Worm (Caenorhabditis elegans) whole organism, young adult: ENCODE results near the gene enol-1.
A peak's percentile ranks its signal among the peaks of the same experiment; 100 is the strongest.

Source experiments
- B0035.1 ChIP-seq: sonication (generic microtip); optimal IDR thresholded peaks from 2 replicates; lab custom pipeline; 2016; ENCODE audit warnings: missing genetic modification characterization, mild to moderate bottlenecking, missing compliant biosample characterization, missing genotype, missing genetic modification reagents
- F33H1.4 ChIP-seq: fragments of 200-800 bp; sonication (Bioruptor generic); IDR thresholded peaks from 2 replicates; pipeline ENCODE4 v1.3.6; 2022; ENCODE audit warnings: missing genetic modification reagents, missing genetic modification characterization, missing compliant biosample characterization
- F37B4.10 ChIP-seq: fragments of 200-800 bp; sonication (Bioruptor generic); IDR thresholded peaks from 2 replicates; pipeline ENCODE4 v1.3.6; 2022; ENCODE audit warnings: missing genetic modification characterization, missing compliant biosample characterization
- F55B11.4 ChIP-seq: sonication (generic microtip); optimal IDR thresholded peaks from 2 replicates; lab custom pipeline; 2016; ENCODE audit warnings: missing compliant biosample characterization, missing genetic modification characterization, borderline replicate concordance; ENCODE audit not compliant: insufficient read depth
- T07F8.4 ChIP-seq: sonication (generic microtip); optimal IDR thresholded peaks from 2 replicates; lab custom pipeline; 2016; ENCODE audit warnings: mild to moderate bottlenecking, missing genetic modification characterization, moderate library complexity, missing compliant biosample characterization
- Y56A3A.18 ChIP-seq: fragments of 200-800 bp; sonication (Bioruptor generic); IDR thresholded peaks from 2 replicates; pipeline ENCODE4 v1.3.6; 2022; ENCODE audit warnings: missing genetic modification reagents, missing genetic modification characterization, missing compliant biosample characterization
- akir-1 ChIP-seq: fragments of 200-800 bp; sonication (Bioruptor generic); optimal IDR thresholded peaks from 2 replicates; lab custom pipeline; 2018; ENCODE audit warnings: mild to moderate bottlenecking, missing genetic modification characterization, moderate library complexity, missing compliant biosample characterization
- bed-1 ChIP-seq: fragments of 200-800 bp; sonication (Bioruptor generic); IDR thresholded peaks from 2 replicates; pipeline ENCODE4 v1.3.6; 2022; ENCODE audit warnings: missing genetic modification reagents, missing genetic modification characterization, missing compliant biosample characterization
- ceh-58 ChIP-seq: fragments of 200-800 bp; sonication (Bioruptor generic); IDR thresholded peaks from 2 replicates; pipeline ENCODE4 v1.3.6; 2022; ENCODE audit warnings: missing genetic modification characterization, missing compliant biosample characterization
- chd-7 ChIP-seq: sonication (generic microtip); optimal IDR thresholded peaks from 2 replicates; lab custom pipeline; 2016; ENCODE audit warnings: mild to moderate bottlenecking, missing genetic modification characterization, moderate library complexity, missing compliant biosample characterization
- die-1 ChIP-seq: sonication (generic microtip); optimal IDR thresholded peaks from 2 replicates; lab custom pipeline; 2016; ENCODE audit warnings: missing genotype, mild to moderate bottlenecking, missing genetic modification characterization, missing compliant biosample characterization
- egl-44 ChIP-seq: fragments of 200-800 bp; sonication (Bioruptor generic); IDR thresholded peaks from 2 replicates; pipeline ENCODE4 v1.3.6; 2022; ENCODE audit warnings: missing genetic modification reagents, missing genetic modification characterization, missing compliant biosample characterization
- fkh-3 ChIP-seq: sonication (generic microtip); optimal IDR thresholded peaks from 2 replicates; lab custom pipeline; 2016; ENCODE audit warnings: mild to moderate bottlenecking, missing genetic modification characterization, missing compliant biosample characterization
- hlh-12 ChIP-seq: sonication (generic microtip); optimal IDR thresholded peaks from 2 replicates; lab custom pipeline; 2016; ENCODE audit warnings: missing genetic modification characterization, missing compliant biosample characterization
- hlh-26 ChIP-seq: fragments of 200-800 bp; sonication (Bioruptor generic); conservative IDR thresholded peaks from 2 replicates; pipeline ENCODE4 v1.3.6; 2022; ENCODE audit warnings: missing genetic modification reagents, missing genetic modification characterization, missing compliant biosample characterization
- hmg-20 ChIP-seq: fragments of 200-800 bp; sonication (Bioruptor generic); IDR thresholded peaks from 2 replicates; pipeline ENCODE4 v1.3.6; 2022; ENCODE audit warnings: missing genetic modification reagents, missing genetic modification characterization, missing compliant biosample characterization
- lin-26 ChIP-seq: fragments of 200-800 bp; sonication (Bioruptor generic); IDR thresholded peaks from 2 replicates; pipeline ENCODE4 v1.3.6; 2022; ENCODE audit warnings: missing genetic modification reagents, missing genetic modification characterization, missing compliant biosample characterization
- lsy-27 ChIP-seq: sonication (generic microtip); optimal IDR thresholded peaks from 2 replicates; lab custom pipeline; 2017; ENCODE audit warnings: missing genetic modification characterization, mild to moderate bottlenecking, missing compliant biosample characterization, antibody characterized with exemption, missing genotype, borderline replicate concordance; ENCODE audit not compliant: insufficient read depth
- madf-8 ChIP-seq: fragments of 200-800 bp; sonication (Bioruptor generic); conservative IDR thresholded peaks from 2 replicates; pipeline ENCODE4 v1.3.6; 2022; ENCODE audit warnings: missing genetic modification reagents, missing genetic modification characterization, missing compliant biosample characterization
- mcd-1 ChIP-seq: fragments of 200-800 bp; sonication (Bioruptor generic); IDR thresholded peaks from 2 replicates; pipeline ENCODE4 v1.3.6; 2022; ENCODE audit warnings: missing genetic modification reagents, missing genetic modification characterization, missing compliant biosample characterization
- mel-28 ChIP-seq: sonication (generic microtip); optimal IDR thresholded peaks from 2 replicates; lab custom pipeline; 2016; ENCODE audit warnings: borderline replicate concordance, mild to moderate bottlenecking, missing genetic modification characterization, missing compliant biosample characterization
- nhr-179 ChIP-seq: sonication (generic microtip); optimal IDR thresholded peaks from 2 replicates; lab custom pipeline; 2016; ENCODE audit warnings: mild to moderate bottlenecking, missing genetic modification characterization, missing compliant biosample characterization
- rec-8 ChIP-seq, 2 experiments: sonication (generic microtip); optimal IDR thresholded peaks; 2 replicates each; lab custom pipeline; 2016; ENCODE audit warnings: mild to moderate bottlenecking in 2 of 2, missing genetic modification characterization in 2 of 2, missing genetic modification reagents in 2 of 2, missing genotype in 2 of 2, missing biosample characterization in 1 of 2, missing compliant biosample characterization in 1 of 2, moderate library complexity in 1 of 2
- rpc-1 ChIP-seq, 2 experiments: fragments of 150-350 bp in 1 of 2; sonication (generic microtip) in 1 of 2; optimal IDR thresholded peaks; 2 replicates each; lab custom pipeline; 2014 to 2018; ENCODE audit warnings: missing biosample characterization in 1 of 2, missing genetic modification characterization in 1 of 2, missing genetic modification reagents in 1 of 2, missing genotype in 1 of 2
- snpc-1.1 ChIP-seq: sonication (generic microtip); optimal IDR thresholded peaks from 2 replicates; lab custom pipeline; 2017; ENCODE audit warnings: missing genetic modification characterization, mild to moderate bottlenecking, missing compliant biosample characterization, antibody characterized with exemption, moderate library complexity, missing genotype, missing genetic modification reagents; ENCODE audit not compliant: insufficient read depth
- snpc-1.3 ChIP-seq: sonication (generic microtip); optimal IDR thresholded peaks from 2 replicates; lab custom pipeline; 2017; ENCODE audit warnings: missing genetic modification characterization, mild to moderate bottlenecking, missing compliant biosample characterization, antibody characterized with exemption, moderate library complexity, missing genotype, missing genetic modification reagents; ENCODE audit not compliant: insufficient read depth
- snpc-3.4 ChIP-seq: sonication (generic microtip); optimal IDR thresholded peaks from 2 replicates; lab custom pipeline; 2017; ENCODE audit warnings: missing genetic modification characterization, mild to moderate bottlenecking, missing compliant biosample characterization, antibody characterized with exemption, moderate library complexity, missing genotype, missing genetic modification reagents
- tlf-1 ChIP-seq: fragments of 200-800 bp; sonication (Bioruptor generic); optimal IDR thresholded peaks from 2 replicates; lab custom pipeline; 2018; ENCODE audit warnings: mild to moderate bottlenecking, missing genetic modification characterization, missing compliant biosample characterization
- unc-62 ChIP-seq: fragments of 150-350 bp; optimal IDR thresholded peaks from 2 replicates; lab custom pipeline; 2014; ENCODE audit warnings: missing biosample characterization, missing genetic modification reagents, missing genetic modification characterization
- ztf-25 ChIP-seq: fragments of 200-800 bp; sonication (Bioruptor generic); IDR thresholded peaks from 2 replicates; pipeline ENCODE4 v1.3.6; 2022; ENCODE audit warnings: missing genetic modification reagents, missing genetic modification characterization, missing compliant biosample characterization
- ztf-6 ChIP-seq: fragments of 200-800 bp; sonication (Bioruptor generic); IDR thresholded peaks from 2 replicates; pipeline ENCODE4 v1.3.6; 2022; ENCODE audit warnings: missing genetic modification reagents, missing genetic modification characterization, missing compliant biosample characterization

Gene enol-1

ce11 chrII:8898582-8899356 is 32.0 kb upstream of the enol-1 start:
- TF ChIP-seq ztf-6 (no peak), ceh-58 (GFP tag; lab: Robert Waterston, UW) (no peak), snpc-3.4 (tag; lab: Kevin White, UChicago) (no peak), madf-8 (GFP tag; lab: Robert Waterston, UW) (no peak), hmg-20 (GFP tag; lab: Robert Waterston, UW) (no peak), nhr-179 (tag; lab: Kevin White, UChicago) (no peak), F55B11.4 (tag; lab: Kevin White, UChicago) (no peak), ztf-25 (GFP tag; lab: Robert Waterston, UW) (no peak), rec-8 (tag; optimal IDR thresholded peaks at IDR 0.05; lab: Kevin White, UChicago) (no peak)

- TF ChIP-seq rpc-1 (optimal IDR thresholded peaks at IDR 0.05; lab: Kevin White, UChicago) (no peak), rpc-1 (tag; optimal IDR thresholded peaks at IDR 0.05; lab: Kevin White, UChicago) (no peak), die-1 (tag; lab: Kevin White, UChicago) (no peak), tlf-1 (GFP tag; lab: Kevin White, UChicago) (no peak), hlh-26 (no peak), lsy-27 (tag; lab: Kevin White, UChicago) (no peak), bed-1 (GFP tag; lab: Robert Waterston, UW) (no peak), lin-26 (no peak), mcd-1 (no peak), snpc-1.3 (tag; lab: Kevin White, UChicago) (no peak), hmg-20 (GFP tag; lab: Robert Waterston, UW) (no peak), Y56A3A.18 (GFP tag; lab: Robert Waterston, UW) (no peak), fkh-3 (no peak), egl-44 (GFP tag; lab: Robert Waterston, UW) (no peak), akir-1 (no peak), B0035.1 (tag; lab: Kevin White, UChicago) (no peak), F37B4.10 (GFP tag; lab: Robert Waterston, UW) (no peak), hlh-12 (no peak)
Measured at ce11 chrII:8899357-8899748, 31.4 kb upstream of the enol-1 start.

- TF ChIP-seq chd-7 (tag; lab: Kevin White, UChicago) (no peak), F33H1.4 (peak; percentile 9; the same call in 1 of the 2 replicates), mel-28 (tag; lab: Kevin White, UChicago) (no peak), unc-62 (no peak)
Measured at ce11 chrII:8903871-8904270, 26.9 kb upstream of the enol-1 start.

- no peak for TF ChIP-seq snpc-1.1
- no peak for TF ChIP-seq T07F8.4
Measured at ce11 chrII:8911929-8912328, 18.9 kb upstream of the enol-1 start, which contains the start of gene B0457.4. TSS of gene B0457.4 (minus strand) at chrII:8912029.
